Worm (Caenorhabditis elegans) whole organism, late embryonic: ENCODE measurements around the gene C18H7.4.

Experiments used
- ama-1 ChIP-seq: fragments of 150-350 bp; optimal IDR thresholded peaks from 2 replicates; lab custom pipeline; 2014
- elt-2 ChIP-seq: sonication (generic microtip); optimal IDR thresholded peaks from 2 replicates; lab custom pipeline; 2016; ENCODE audit warnings: missing genetic modification reagents, missing genetic modification characterization, missing compliant biosample characterization

ce11 chrIV:560780-561179, 32.3 kb upstream of the C18H7.4 start:
- no peak for TF ChIP-seq elt-2 (tag; lab: Kevin White, UChicago)
- TF ChIP-seq ama-1 (lab: Kevin White, UChicago): no peak
